Fruit fly (Drosophila melanogaster) whole organism, embryonic: ENCODE measurements around the gene mgr.

ENCODE experiments used
- Ada2b ChIP-seq: fragments of 200-800 bp; sonication (Bioruptor generic); IDR thresholded peaks from 2 replicates; pipeline ENCODE4 v1.3.6; 2022; ENCODE audit warnings: missing biosample characterization, missing genetic modification characterization
- Atf6 ChIP-seq: fragments of 200-800 bp; sonication (Bioruptor generic); IDR thresholded peaks from 2 replicates; pipeline ENCODE4 v1.3.6; 2022; ENCODE audit warnings: missing biosample characterization, missing genetic modification characterization
- B-H1 ChIP-seq: fragments of 200-800 bp; sonication (Bioruptor generic); IDR thresholded peaks from 3 replicates; pipeline ENCODE4 v1.3.6; 2022; ENCODE audit warnings: missing biosample characterization, missing genetic modification characterization
- CG11093 ChIP-seq: fragments of 200-800 bp; sonication (Bioruptor generic); IDR thresholded peaks from 3 replicates; pipeline ENCODE4 v1.3.6; 2022; ENCODE audit warnings: missing biosample characterization, missing genetic modification characterization
- CG12942 ChIP-seq: fragments of 200-800 bp; sonication (Bioruptor generic); optimal IDR thresholded peaks from 3 replicates; lab custom pipeline; 2016; ENCODE audit warnings: missing biosample characterization, missing genetic modification characterization
- CG13894 ChIP-seq: fragments of 200-800 bp; sonication (Bioruptor generic); optimal IDR thresholded peaks from 3 replicates; lab custom pipeline; 2018; ENCODE audit warnings: missing biosample characterization, mild to moderate bottlenecking, missing genetic modification characterization, moderate library complexity
- CG14441 ChIP-seq: fragments of 200-800 bp; sonication (Bioruptor generic); IDR thresholded peaks from 2 replicates; pipeline ENCODE4 v1.3.6; 2022; ENCODE audit warnings: missing biosample characterization, missing genetic modification characterization
- CG1602 ChIP-seq: fragments of 200-800 bp; sonication (Bioruptor generic); optimal IDR thresholded peaks from 3 replicates; lab custom pipeline; 2016; ENCODE audit warnings: missing biosample characterization, missing genetic modification characterization
- CG1792 ChIP-seq: fragments of 200-800 bp; sonication (Bioruptor generic); optimal IDR thresholded peaks from 2 replicates; lab custom pipeline; 2016; ENCODE audit warnings: missing biosample characterization, missing genetic modification characterization
- CG1832 ChIP-seq: fragments of 200-800 bp; sonication (Bioruptor generic); optimal IDR thresholded peaks from 2 replicates; lab custom pipeline; 2017; ENCODE audit warnings: missing biosample characterization, mild to moderate bottlenecking, missing genetic modification characterization, inconsistent platforms
- CG3065 ChIP-seq: fragments of 200-800 bp; sonication (Bioruptor generic); optimal IDR thresholded peaks from 2 replicates; lab custom pipeline; 2016; ENCODE audit warnings: missing biosample characterization, missing genetic modification characterization
- CG31388 ChIP-seq: fragments of 200-800 bp; sonication (Bioruptor generic); optimal IDR thresholded peaks from 2 replicates; lab custom pipeline; 2016; ENCODE audit warnings: missing biosample characterization, missing genetic modification characterization
- CG3281 ChIP-seq: fragments of 200-800 bp; sonication (Bioruptor generic); optimal IDR thresholded peaks from 3 replicates; lab custom pipeline; 2017; ENCODE audit warnings: missing biosample characterization, mild to moderate bottlenecking, missing genetic modification characterization
- CG33557 ChIP-seq: fragments of 200-800 bp; sonication (Bioruptor generic); optimal IDR thresholded peaks from 2 replicates; lab custom pipeline; 2019; ENCODE audit warnings: missing biosample characterization, mild to moderate bottlenecking, missing genetic modification characterization, moderate library complexity
- CG34224 ChIP-seq: fragments of 200-800 bp; sonication (Bioruptor generic); IDR thresholded peaks from 3 replicates; pipeline ENCODE4 v1.3.6; 2022; ENCODE audit warnings: missing biosample characterization, missing genetic modification characterization; ENCODE audit not compliant: partially characterized antibody
- CG3847 ChIP-seq: fragments of 200-800 bp; sonication (Bioruptor generic); IDR thresholded peaks from 2 replicates; pipeline ENCODE4 v1.3.6; 2022; ENCODE audit warnings: missing biosample characterization, missing genetic modification characterization
- CG4360 ChIP-seq: fragments of 200-800 bp; sonication (Bioruptor generic); IDR thresholded peaks from 2 replicates; pipeline ENCODE4 v1.3.6; 2022; ENCODE audit warnings: missing biosample characterization, missing genetic modification characterization
- CG7556 ChIP-seq: fragments of 200-800 bp; sonication (Bioruptor generic); optimal IDR thresholded peaks from 2 replicates; lab custom pipeline; 2017; ENCODE audit warnings: missing biosample characterization, mild to moderate bottlenecking, missing genetic modification characterization
- CG7839 ChIP-seq: fragments of 200-800 bp; sonication (Bioruptor generic); optimal IDR thresholded peaks from 3 replicates; lab custom pipeline; 2018; ENCODE audit warnings: missing biosample characterization, mild to moderate bottlenecking, missing genetic modification characterization, moderate library complexity
- CG7987 ChIP-seq: fragments of 200-800 bp; sonication (Bioruptor generic); optimal IDR thresholded peaks from 2 replicates; lab custom pipeline; 2018; ENCODE audit warnings: missing biosample characterization, mild to moderate bottlenecking, missing genetic modification characterization, moderate library complexity
- CG8924 ChIP-seq: fragments of 200-800 bp; optimal IDR thresholded peaks from 3 replicates; lab custom pipeline; 2019; ENCODE audit warnings: missing biosample characterization, mild to moderate bottlenecking, missing genetic modification characterization, moderate library complexity
- CrebB ChIP-seq: fragments of 200-800 bp; sonication (Bioruptor generic); optimal IDR thresholded peaks from 3 replicates; lab custom pipeline; 2018; ENCODE audit warnings: missing biosample characterization, mild to moderate bottlenecking, missing genetic modification characterization
- D ChIP-seq, 2 experiments: fragments of 200-800 bp in 1 of 2; fragments of >200 bp in 1 of 2; sonication (Bioruptor generic) in 1 of 2; optimal IDR thresholded peaks; 2 replicates in 1 of 2; 3 replicates in 1 of 2; lab custom pipeline; 2017; ENCODE audit warnings: mild to moderate bottlenecking in 1 of 2, missing biosample characterization in 1 of 2, missing genetic modification characterization in 1 of 2, missing genetic modification reagents in 1 of 2
- Dip3 ChIP-seq: fragments of 200-800 bp; sonication (Bioruptor generic); optimal IDR thresholded peaks from 3 replicates; lab custom pipeline; 2016; ENCODE audit warnings: missing biosample characterization, missing genetic modification characterization
- E2f2 ChIP-seq: fragments of 200-800 bp; sonication (Bioruptor generic); IDR thresholded peaks from 2 replicates; pipeline ENCODE4 v1.3.6; 2022; ENCODE audit warnings: missing biosample characterization, missing genetic modification characterization
- ERR ChIP-seq: fragments of 200-800 bp; sonication (Bioruptor generic); optimal IDR thresholded peaks from 2 replicates; lab custom pipeline; 2016; ENCODE audit warnings: missing biosample characterization, missing genetic modification characterization
- Ets97D ChIP-seq: fragments of 200-800 bp; sonication (Bioruptor generic); optimal IDR thresholded peaks from 3 replicates; lab custom pipeline; 2016; ENCODE audit warnings: missing biosample characterization, missing genetic modification characterization
- HLH54F ChIP-seq: fragments of 200-800 bp; sonication (Bioruptor generic); optimal IDR thresholded peaks from 3 replicates; lab custom pipeline; 2016; ENCODE audit warnings: missing biosample characterization, missing genetic modification characterization
- Jarid2 ChIP-seq: fragments of 200-800 bp; sonication (Bioruptor generic); optimal IDR thresholded peaks from 3 replicates; lab custom pipeline; 2017; ENCODE audit warnings: mild to moderate bottlenecking, missing biosample characterization, missing genetic modification reagents, missing genetic modification characterization
- Lpt ChIP-seq: fragments of >200 bp; optimal IDR thresholded peaks from 2 replicates; lab custom pipeline; 2018; ENCODE audit warnings: missing biosample characterization, missing genetic modification characterization
- Ptx1 ChIP-seq: fragments of 200-800 bp; sonication (Bioruptor generic); IDR thresholded peaks from 2 replicates; pipeline ENCODE4 v1.3.6; 2022; ENCODE audit warnings: missing biosample characterization, missing genetic modification characterization
- Side ChIP-seq: fragments of 200-800 bp; sonication (Bioruptor generic); optimal IDR thresholded peaks from 2 replicates; lab custom pipeline; 2016; ENCODE audit warnings: missing biosample characterization, missing genetic modification characterization
- Spps ChIP-seq: fragments of 200-800 bp; sonication (Bioruptor generic); optimal IDR thresholded peaks from 2 replicates; lab custom pipeline; 2018; ENCODE audit warnings: missing biosample characterization, mild to moderate bottlenecking, missing genetic modification characterization
- ac ChIP-seq: fragments of 200-800 bp; sonication (Bioruptor generic); optimal IDR thresholded peaks from 3 replicates; lab custom pipeline; 2017; ENCODE audit warnings: missing biosample characterization, mild to moderate bottlenecking, missing genetic modification characterization
- ase ChIP-seq: fragments of 200-800 bp; sonication (Bioruptor generic); IDR thresholded peaks from 3 replicates; pipeline ENCODE4 v1.3.6; 2022; ENCODE audit warnings: missing biosample characterization, missing genetic modification characterization
- corto ChIP-seq: fragments of 200-800 bp; sonication (Bioruptor generic); optimal IDR thresholded peaks from 2 replicates; lab custom pipeline; 2016; ENCODE audit warnings: missing biosample characterization, mild to moderate bottlenecking, missing genetic modification characterization, moderate library complexity
- crol ChIP-seq: fragments of 200-800 bp; sonication (Bioruptor generic); IDR thresholded peaks from 2 replicates; pipeline ENCODE4 v1.3.6; 2022; ENCODE audit warnings: missing biosample characterization, missing genetic modification characterization
- da ChIP-seq: fragments of 200-800 bp; sonication (Bioruptor generic); optimal IDR thresholded peaks from 2 replicates; lab custom pipeline; 2016; ENCODE audit warnings: missing biosample characterization, missing genetic modification characterization
- disco-r ChIP-seq: fragments of 200-800 bp; sonication (Bioruptor generic); optimal IDR thresholded peaks from 2 replicates; lab custom pipeline; 2016; ENCODE audit warnings: missing biosample characterization, missing genetic modification characterization
- emc ChIP-seq: fragments of 200-800 bp; sonication (Bioruptor generic); optimal IDR thresholded peaks from 2 replicates; lab custom pipeline; 2016; ENCODE audit warnings: missing biosample characterization, missing genetic modification characterization
- insv ChIP-seq, 2 experiments: fragments of 200-800 bp; sonication (Bioruptor generic); optimal IDR thresholded peaks; 3 replicates each; lab custom pipeline; 2016 to 2018; ENCODE audit warnings: missing biosample characterization in 2 of 2, missing genetic modification characterization in 2 of 2
- lbe ChIP-seq: fragments of 200-800 bp; sonication (Bioruptor generic); optimal IDR thresholded peaks from 2 replicates; lab custom pipeline; 2016; ENCODE audit warnings: missing biosample characterization, mild to moderate bottlenecking, missing genetic modification characterization
- pan ChIP-seq, 4 experiments: fragments of >200 bp in 3 of 4; fragments of 200-800 bp in 1 of 4; sonication (Bioruptor generic) in 1 of 4; optimal IDR thresholded peaks in 3 of 4; IDR thresholded peaks in 1 of 4; 2 replicates each; pipeline versions ENCODE4 v1.3.6 to Lab custom; 2017 to 2022; ENCODE audit warnings: missing biosample characterization in 2 of 4, missing genetic modification characterization in 2 of 4, mixed read lengths in 1 of 4
- pum ChIP-seq: fragments of 200-800 bp; sonication (Bioruptor generic); optimal IDR thresholded peaks from 2 replicates; lab custom pipeline; 2016; ENCODE audit warnings: missing biosample characterization, missing genetic modification characterization
- salm ChIP-seq: fragments of 200-800 bp; sonication (Bioruptor generic); optimal IDR thresholded peaks from 2 replicates; lab custom pipeline; 2018; ENCODE audit warnings: missing biosample characterization, mild to moderate bottlenecking, missing genetic modification characterization
- sens ChIP-seq: fragments of 200-800 bp; sonication (Bioruptor generic); peaks from one replicate; lab custom pipeline; 2016; ENCODE audit warnings: missing biosample characterization, missing genetic modification characterization
- tgo ChIP-seq: fragments of 200-800 bp; sonication (Bioruptor generic); IDR thresholded peaks from 3 replicates; pipeline ENCODE4 v1.3.6; 2022; ENCODE audit warnings: missing biosample characterization, missing genetic modification characterization
- tin ChIP-seq: fragments of 200-800 bp; sonication (Bioruptor generic); optimal IDR thresholded peaks from 3 replicates; lab custom pipeline; 2016; ENCODE audit warnings: missing biosample characterization, missing genetic modification characterization
- zen ChIP-seq: fragments of 200-800 bp; sonication (Bioruptor generic); optimal IDR thresholded peaks from 3 replicates; lab custom pipeline; 2018; ENCODE audit warnings: missing biosample characterization, mild to moderate bottlenecking, missing genetic modification characterization, moderate library complexity

The mgr gene

dm6 chr3R:11435537-11436234 is 26.0 kb upstream of the mgr start, which contains the start of the genes Exd2 and CG5281 (continued):
- TF ChIP-seq CG3847 (GFP tag; lab: Robert Waterston, UW) (peak; percentile 72), ase (GFP tag; lab: Robert Waterston, UW) (no peak), CG7556 (GFP tag; lab: Kevin White, UChicago) (peak; percentile 43), HLH54F (GFP tag; lab: Kevin White, UChicago) (peak; percentile 55), B-H1 (GFP tag; lab: Robert Waterston, UW) (no peak), Lpt (GFP tag; lab: Kevin White, UChicago) (no peak), Atf6 (GFP tag; lab: Robert Waterston, UW) (peak; percentile 17; the same call in 1 of the 2 replicates), corto (no peak), Ets97D (GFP tag; lab: Kevin White, UChicago) (peak; percentile 91), tin (peak; percentile 59), CG4360 (no peak), Jarid2 (GFP tag; lab: Kevin White, UChicago) (no peak), crol (GFP tag; lab: Robert Waterston, UW) (no peak), CG3281 (GFP tag; lab: Kevin White, UChicago) (peak; percentile 44), CG1792 (GFP tag; lab: Kevin White, UChicago) (no peak), CG33557 (GFP tag; lab: Kevin White, UChicago) (peak; percentile 66), lbe (GFP tag; lab: Kevin White, UChicago) (no peak), Ada2b (GFP tag; lab: Robert Waterston, UW) (0 out of 2 replicates have a peak, but pooled peaks have one; percentile 5), insv (GFP tag; optimal IDR thresholded peaks at IDR 0.05; lab: Kevin White, UChicago) (peak in 1 of 2 experiments; percentile 23), ac (GFP tag; lab: Kevin White, UChicago) (no peak), da (GFP tag; lab: Kevin White, UChicago) (peak; percentile 29), ERR (GFP tag; lab: Kevin White, UChicago) (peak; percentile 37), CG14441 (GFP tag; lab: Robert Waterston, UW) (no peak), CG31388 (no peak), pan (optimal IDR thresholded peaks at IDR 0.05; lab: Kevin White, UChicago) (no peak), pan (GFP tag; optimal IDR thresholded peaks at IDR 0.05 in 1 of 2, IDR thresholded peaks at IDR 0.05 in 1 of 2) (no peak), Ptx1 (GFP tag; lab: Robert Waterston, UW) (peak; percentile 37; the same call in 1 of the 2 replicates), CG1832 (no peak), CG11093 (no peak), E2f2 (peak; percentile 54), Dip3 (GFP tag; lab: Kevin White, UChicago) (peak; percentile 50), disco-r (GFP tag; lab: Kevin White, UChicago) (peak; percentile 15), CG13894 (tag; lab: Kevin White, UChicago) (peak; percentile 17), zen (tag; lab: Kevin White, UChicago) (peak; percentile 9), CG7987 (GFP tag; lab: Kevin White, UChicago) (peak; percentile 20), Spps (tag; lab: Kevin White, UChicago) (peak; percentile 18), CG34224 (GFP tag; lab: Robert Waterston, UW) (peak; percentile 55; the same call in 1 of the 3 replicates), tgo (GFP tag; lab: Robert Waterston, UW) (peak; percentile 14; the same call in 1 of the 3 replicates), D (optimal IDR thresholded peaks at IDR 0.05; lab: Kevin White, UChicago) (no peak), D (GFP tag; optimal IDR thresholded peaks at IDR 0.05; lab: Kevin White, UChicago) (peak; percentile 43), salm (tag; lab: Kevin White, UChicago) (peak; percentile 2), CG1602 (peak; percentile 42), CrebB (tag; lab: Kevin White, UChicago) (peak; percentile 52), CG12942 (peak; percentile 20), emc (GFP tag; lab: Kevin White, UChicago) (no peak), CG8924 (tag; lab: Kevin White, UChicago) (peak; percentile 38), sens (GFP tag; lab: Kevin White, UChicago) (peak; percentile 94), pum (peak; percentile 49), CG3065 (GFP tag; lab: Kevin White, UChicago) (no peak), CG7839 (tag; lab: Kevin White, UChicago) (peak; percentile 43), Side (GFP tag; lab: Kevin White, UChicago) (peak; percentile 58)
